Fruit fly (Drosophila melanogaster): ENCODE results near the gene CG31128.

CG31128 gene

DNA sequence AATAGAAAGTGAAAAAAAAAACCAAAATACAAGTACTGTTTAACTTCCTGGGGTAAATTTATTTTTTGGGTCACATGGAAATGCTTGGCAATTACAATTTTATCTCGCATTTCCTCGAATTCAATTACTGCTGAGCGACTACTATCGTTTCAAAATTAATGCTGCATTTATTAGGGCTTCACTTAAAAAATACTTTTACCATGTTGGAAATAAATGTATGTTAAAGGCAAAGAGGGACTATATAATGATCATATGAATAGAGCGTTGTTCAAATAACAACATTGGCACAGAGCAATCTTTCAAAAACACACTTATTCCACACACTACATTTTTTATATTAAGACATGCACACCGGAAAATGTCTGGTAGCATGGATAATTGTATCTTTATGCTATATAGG is at the start of gene CG31128:
Gene CG31128, plus strand, starts transcription at position 301 of the 400 bp plus-strand sequence.
- TF ChIP-seq noc (tag; optimal IDR thresholded peaks at IDR 0.05) = no peak

DNA sequence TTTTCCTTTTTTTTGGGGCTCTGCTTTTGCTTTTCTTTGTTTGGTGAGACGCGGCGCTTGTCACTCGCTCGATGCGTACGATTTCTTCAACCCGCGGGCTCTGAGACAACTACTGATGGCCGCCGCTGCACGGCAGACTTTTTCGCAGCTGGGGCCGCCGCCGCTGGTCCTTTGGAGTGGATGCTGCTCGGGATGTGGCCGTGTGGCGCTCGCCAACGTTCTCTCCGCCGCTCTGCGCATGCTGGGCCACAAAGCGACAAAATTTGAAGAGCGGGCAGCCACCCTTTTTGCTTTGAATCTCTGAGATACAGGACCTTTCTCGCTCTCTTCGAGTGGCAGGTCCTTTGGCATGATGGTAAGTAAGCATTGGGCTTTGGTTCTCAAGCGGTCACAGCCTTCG is 12.1 kb upstream of the CG31128 start, which contains the start of gene nAChRalpha1:
Gene nAChRalpha1, minus strand, starts transcription at position 101 of the 400 bp plus-strand sequence.
- TF ChIP-seq noc (tag; optimal IDR thresholded peaks at IDR 0.05) = no peak

DNA sequence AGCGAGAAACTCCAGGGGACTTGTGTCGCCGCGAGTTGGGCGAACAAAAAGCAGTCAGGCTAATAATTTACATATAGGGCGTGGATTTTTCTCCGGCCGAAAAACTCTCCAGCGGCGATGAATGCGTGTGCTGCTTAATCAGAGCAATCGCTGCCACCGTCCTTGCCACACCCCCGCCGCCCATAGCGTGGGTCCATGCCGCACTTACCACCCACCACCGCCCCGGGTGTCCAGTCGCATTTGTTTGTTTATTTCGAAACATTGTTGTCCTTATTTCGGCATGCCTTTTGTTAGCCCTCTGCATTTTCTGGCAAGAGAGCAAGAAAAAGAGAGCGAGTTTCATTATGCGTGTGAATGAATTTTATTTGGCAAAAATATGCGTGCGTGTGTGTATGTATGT is 11.3 kb upstream of the CG31128 start:
- TF ChIP-seq noc (tag; optimal IDR thresholded peaks at IDR 0.05) = no peak

DNA sequence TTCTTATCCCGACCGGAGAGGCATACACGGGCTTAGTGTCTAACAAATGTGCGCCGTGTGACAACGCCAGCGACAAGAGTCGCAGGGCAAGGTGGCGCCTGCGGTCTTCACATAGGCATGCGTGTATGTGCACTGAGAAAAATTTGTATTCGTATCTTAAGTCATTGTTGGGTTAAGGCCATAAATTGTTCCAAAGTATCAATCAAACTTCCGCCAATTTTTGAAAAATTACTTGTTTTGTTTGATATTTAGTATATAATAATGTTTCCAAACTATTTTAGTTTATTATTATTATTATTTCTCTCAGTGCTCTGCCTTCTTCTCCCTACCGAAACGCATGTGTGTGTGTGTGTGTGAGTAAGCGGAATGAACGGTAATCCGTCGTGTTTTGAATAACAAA is 2.0 kb upstream of the CG31128 start:
- TF ChIP-seq noc (tag; optimal IDR thresholded peaks at IDR 0.05) = no peak

DNA sequence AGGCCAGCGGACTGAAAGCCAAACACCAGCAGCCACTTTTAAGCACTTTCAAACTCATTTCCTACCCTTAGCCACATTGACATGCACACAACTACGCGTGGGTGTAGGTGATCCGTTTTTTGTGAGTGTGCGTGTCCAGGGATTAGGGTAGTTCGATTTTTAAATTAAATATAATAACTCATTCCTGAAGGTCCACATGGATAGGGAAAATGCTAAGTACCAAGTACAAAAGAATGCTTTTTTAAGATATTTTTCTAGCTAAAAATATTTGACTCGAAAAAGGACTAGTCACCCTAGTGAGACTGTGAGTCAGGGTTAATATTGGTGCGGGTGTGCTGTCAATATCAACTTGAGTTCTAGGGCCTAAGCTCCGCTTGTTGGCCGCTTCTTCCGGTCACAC is 5.6 kb downstream of the CG31128 start:
- TF ChIP-seq noc (tag; optimal IDR thresholded peaks at IDR 0.05) = no peak

DNA sequence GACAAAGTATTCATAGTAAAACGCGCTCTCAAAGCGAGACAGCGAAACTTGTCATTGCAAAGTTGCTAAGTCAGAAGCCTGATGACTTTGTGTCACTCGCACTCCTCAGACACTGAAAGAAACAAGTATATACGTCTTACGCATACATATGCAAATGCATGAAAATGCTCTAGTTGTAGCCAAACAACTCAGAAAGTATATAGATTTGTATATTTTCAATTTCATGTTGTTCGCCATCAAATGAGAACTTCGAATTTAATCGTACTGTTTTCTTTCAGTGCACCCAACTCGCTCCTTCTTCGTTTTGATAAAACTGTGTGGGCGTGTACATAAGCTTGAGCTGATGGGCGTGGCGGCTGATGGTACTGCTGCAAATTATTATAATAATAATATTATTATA is 11.8 kb downstream of the CG31128 start:
- no peak for TF ChIP-seq noc (tag; optimal IDR thresholded peaks at IDR 0.05)

DNA sequence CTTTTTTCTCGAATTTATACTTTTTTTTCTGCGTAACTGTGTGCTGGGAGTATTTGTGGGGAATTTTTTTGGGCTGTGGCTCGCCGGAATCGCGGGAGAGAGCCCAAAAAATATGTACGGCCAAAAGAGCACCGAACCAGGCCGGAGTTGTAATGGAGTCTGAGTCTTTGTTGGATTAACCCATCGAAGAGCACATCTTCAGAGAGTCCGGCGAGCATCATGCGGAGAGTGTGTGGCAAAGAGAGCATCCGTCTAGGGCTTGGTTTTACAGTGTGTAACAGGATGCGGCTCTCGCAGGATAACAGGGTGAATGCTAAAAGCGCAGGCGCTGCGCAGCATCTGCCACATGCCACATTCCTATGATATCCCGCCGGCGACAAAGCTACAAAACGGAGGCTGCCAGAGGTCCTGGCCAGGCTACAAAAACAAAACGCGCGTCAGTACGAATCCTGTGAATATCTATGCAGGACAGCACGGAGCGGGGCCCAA is 15.8 kb downstream of the CG31128 start, which contains the start of gene nAChRalpha2:
Gene nAChRalpha2, plus strand, starts transcription at position 439 of the 489 bp plus-strand sequence.
- no peak for TF ChIP-seq noc (tag; optimal IDR thresholded peaks at IDR 0.05)

DNA sequence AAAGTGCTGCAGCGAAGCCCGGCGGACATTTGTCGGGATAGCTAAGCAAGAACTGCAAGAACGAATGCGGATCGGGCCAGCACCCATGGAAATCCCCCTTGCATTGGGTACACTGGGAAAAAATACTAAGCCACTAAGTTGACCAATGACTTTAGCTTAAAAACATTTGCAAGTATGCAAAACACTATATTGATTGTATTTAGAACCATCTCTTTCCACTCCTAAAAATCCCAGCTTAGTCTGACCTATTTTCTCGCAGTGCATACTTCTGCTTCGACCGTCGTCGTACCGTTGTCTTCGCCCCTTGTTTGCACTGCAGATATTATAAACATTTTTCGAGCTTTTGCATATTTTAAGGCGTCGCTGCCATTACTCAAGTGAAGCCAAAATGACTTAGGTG is 26.9 kb downstream of the CG31128 start:
- no peak for TF ChIP-seq noc (tag; optimal IDR thresholded peaks at IDR 0.05)

DNA sequence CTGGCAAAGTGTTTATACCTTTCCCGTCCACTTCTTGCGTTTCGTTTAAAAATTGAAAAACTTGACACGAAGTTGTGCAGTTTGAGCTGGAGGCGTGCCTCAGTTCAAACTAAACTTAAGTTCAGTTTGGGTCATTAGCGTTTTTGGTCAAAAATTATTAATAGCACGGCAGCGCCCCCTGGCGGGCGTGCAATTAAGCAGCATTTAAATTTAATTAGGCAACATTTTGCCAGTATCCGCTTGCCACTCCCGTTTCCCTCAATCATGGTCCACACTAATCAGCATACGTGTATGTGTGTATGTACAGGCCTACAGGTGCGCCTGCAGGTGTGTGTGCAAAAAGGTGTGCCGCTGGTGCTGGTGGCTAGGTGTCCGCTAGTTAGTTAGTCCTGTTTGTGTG is 34.4 kb downstream of the CG31128 start:
- TF ChIP-seq noc (tag; optimal IDR thresholded peaks at IDR 0.05) = no peak

DNA sequence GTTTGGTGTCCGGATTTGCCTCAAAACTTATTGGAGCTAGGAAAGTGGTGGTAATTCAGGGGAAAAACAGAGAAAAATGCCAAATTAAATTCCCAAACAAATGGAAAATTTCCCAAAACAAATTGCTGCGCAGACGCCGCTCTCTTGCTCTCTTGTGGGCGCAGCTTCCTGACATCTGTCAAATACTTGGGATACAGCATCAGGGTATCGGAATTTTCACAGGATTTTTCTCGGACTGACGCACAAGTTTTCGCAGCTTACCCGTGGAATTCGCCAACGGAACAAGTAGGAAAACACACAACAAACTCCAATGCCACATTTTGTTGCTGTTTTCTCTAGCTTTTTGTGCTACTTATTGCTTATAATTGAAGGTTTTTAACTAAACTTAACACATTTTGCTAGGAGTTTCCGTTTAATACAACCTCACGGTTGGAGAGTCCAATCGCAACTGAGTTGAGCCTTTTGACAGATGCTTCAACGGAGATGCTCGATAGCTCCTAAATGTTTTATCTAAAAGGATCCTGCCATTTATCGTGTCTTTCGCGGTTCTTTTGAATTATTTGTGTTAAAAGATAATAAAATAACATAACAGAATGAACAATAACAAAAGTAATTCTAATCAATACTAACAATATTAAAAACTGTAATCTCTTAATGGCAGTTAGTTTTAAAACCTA is 45.6 kb downstream of the CG31128 start, which contains the start of the genes nAChRbeta2 and DZIP1:
Gene nAChRbeta2, minus strand, starts transcription at position 455 of the 677 bp plus-strand sequence.
Gene DZIP1, plus strand, starts transcription at position 627 of the 677 bp plus-strand sequence.
- no peak for TF ChIP-seq noc (tag; optimal IDR thresholded peaks at IDR 0.05)

DNA sequence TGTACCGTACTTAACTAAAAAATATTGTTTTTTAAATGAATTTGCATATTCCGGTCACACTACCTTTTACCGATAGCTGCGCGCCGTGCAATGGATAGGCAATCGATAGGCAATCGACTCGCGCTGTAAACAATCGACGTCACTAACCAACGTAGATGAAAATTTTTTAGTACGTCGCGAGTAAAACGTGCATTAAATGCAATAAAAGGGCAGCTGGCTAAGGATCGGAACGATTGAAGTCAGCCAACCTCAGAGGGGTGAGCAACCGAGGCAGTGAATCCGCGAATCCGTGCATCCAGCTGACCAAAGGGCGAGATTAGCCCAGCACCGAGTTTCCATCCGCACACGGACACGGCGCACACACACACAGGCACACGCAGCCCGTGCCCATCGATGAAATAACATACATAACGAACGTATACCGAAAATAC is 49.0 kb downstream of the CG31128 start, which contains the start of gene Pp1alpha-96A:
Gene Pp1alpha-96A, plus strand, starts transcription at position 121 of the 431 bp plus-strand sequence.
- TF ChIP-seq noc (tag; optimal IDR thresholded peaks at IDR 0.05) = no peak

Data from whole organism, larva.